Fruit fly (Drosophila melanogaster) whole organism, embryonic: Measurements from ENCODE around the gene CG43245.

Source experiments
- Awh ChIP-seq: fragments of 200-800 bp; sonication (Bioruptor generic); IDR thresholded peaks from 2 replicates; pipeline ENCODE4, ENCODE4 v1.3.6; 2022; ENCODE audit warnings: missing biosample characterization, missing genetic modification characterization
- C15 ChIP-seq: fragments of 200-800 bp; sonication (Bioruptor generic); IDR thresholded peaks from 3 replicates; pipeline ENCODE4 v1.3.6; 2022; ENCODE audit warnings: missing biosample characterization, missing genetic modification characterization
- CG10267 ChIP-seq: fragments of 200-800 bp; sonication (Bioruptor generic); optimal IDR thresholded peaks from 2 replicates; lab custom pipeline; 2018; ENCODE audit warnings: missing biosample characterization, mild to moderate bottlenecking, missing genetic modification characterization, moderate library complexity
- CG10321 ChIP-seq: fragments of 200-800 bp; sonication (Bioruptor generic); IDR thresholded peaks from 2 replicates; pipeline ENCODE4 v1.3.6; 2022; ENCODE audit warnings: missing biosample characterization, missing genetic modification characterization
- CG11247 ChIP-seq: fragments of 200-800 bp; sonication (Bioruptor generic); IDR thresholded peaks from 2 replicates; pipeline ENCODE4 v1.3.6; 2022; ENCODE audit warnings: missing biosample characterization, missing genetic modification characterization
- CG11696 ChIP-seq: fragments of 200-800 bp; sonication (Bioruptor generic); IDR thresholded peaks from 2 replicates; pipeline ENCODE4 v1.3.6; 2022; ENCODE audit warnings: missing biosample characterization, missing genetic modification characterization
- CG14710 ChIP-seq: fragments of 200-800 bp; sonication (Bioruptor generic); optimal IDR thresholded peaks from 3 replicates; lab custom pipeline; 2019; ENCODE audit warnings: missing biosample characterization, mild to moderate bottlenecking, missing genetic modification characterization, moderate library complexity
- CG15011 ChIP-seq: fragments of 200-800 bp; sonication (Bioruptor generic); optimal IDR thresholded peaks from 3 replicates; lab custom pipeline; 2018; ENCODE audit warnings: missing biosample characterization, mild to moderate bottlenecking, missing genetic modification characterization
- CG15269 ChIP-seq: fragments of 200-800 bp; sonication (Bioruptor generic); optimal IDR thresholded peaks from 2 replicates; lab custom pipeline; 2018; ENCODE audit warnings: missing biosample characterization, mild to moderate bottlenecking, missing genetic modification characterization, moderate library complexity
- CG1529 ChIP-seq: fragments of 200-800 bp; sonication (Bioruptor generic); optimal IDR thresholded peaks from 3 replicates; lab custom pipeline; 2018; ENCODE audit warnings: missing biosample characterization, missing genetic modification characterization
- CG15479 ChIP-seq: fragments of 200-800 bp; sonication (Bioruptor generic); optimal IDR thresholded peaks from 3 replicates; lab custom pipeline; 2019; ENCODE audit warnings: missing biosample characterization, mild to moderate bottlenecking, missing genetic modification characterization, moderate library complexity
- CG15601 ChIP-seq: fragments of 200-800 bp; sonication (Bioruptor generic); optimal IDR thresholded peaks from 3 replicates; lab custom pipeline; 2019; ENCODE audit warnings: missing biosample characterization, mild to moderate bottlenecking, missing genetic modification characterization, moderate library complexity
- CG17359 ChIP-seq: fragments of 200-800 bp; sonication (Bioruptor generic); optimal IDR thresholded peaks from 3 replicates; lab custom pipeline; 2018; ENCODE audit warnings: missing biosample characterization, mild to moderate bottlenecking, missing genetic modification characterization, moderate library complexity
- CG18011 ChIP-seq: fragments of 200-800 bp; sonication (Bioruptor generic); optimal IDR thresholded peaks from 2 replicates; lab custom pipeline; 2017; ENCODE audit warnings: missing biosample characterization, missing genetic modification characterization, mild to moderate bottlenecking, moderate library complexity, missing genotype
- CG18476 ChIP-seq: fragments of 200-800 bp; sonication (Bioruptor generic); optimal IDR thresholded peaks from 2 replicates; lab custom pipeline; 2016; ENCODE audit warnings: missing biosample characterization, mild to moderate bottlenecking, missing genetic modification characterization
- CG30020 ChIP-seq: fragments of 200-800 bp; optimal IDR thresholded peaks from 2 replicates; lab custom pipeline; 2019; ENCODE audit warnings: missing biosample characterization, mild to moderate bottlenecking, missing genetic modification characterization, moderate library complexity
- CG3065 ChIP-seq: fragments of 200-800 bp; sonication (Bioruptor generic); optimal IDR thresholded peaks from 2 replicates; lab custom pipeline; 2016; ENCODE audit warnings: missing biosample characterization, missing genetic modification characterization
- CG34422 ChIP-seq: fragments of 200-800 bp; sonication (Bioruptor generic); IDR thresholded peaks from 3 replicates; pipeline ENCODE4 v1.3.6; 2022; ENCODE audit warnings: missing biosample characterization, missing genetic modification characterization
- CG4282 ChIP-seq: fragments of 200-800 bp; sonication (Bioruptor generic); optimal IDR thresholded peaks from 2 replicates; lab custom pipeline; 2016; ENCODE audit warnings: missing biosample characterization, missing genetic modification characterization
- CG4424 ChIP-seq: fragments of 200-800 bp; sonication (Bioruptor generic); optimal IDR thresholded peaks from 3 replicates; lab custom pipeline; 2016; ENCODE audit warnings: missing biosample characterization, missing genetic modification characterization
- CG5180 ChIP-seq: fragments of 200-800 bp; sonication (Bioruptor generic); optimal IDR thresholded peaks from 3 replicates; lab custom pipeline; 2017; ENCODE audit warnings: missing biosample characterization, missing genetic modification characterization, mild to moderate bottlenecking, moderate library complexity, missing genetic modification reagents
- CG7372 ChIP-seq: fragments of 200-800 bp; sonication (Bioruptor generic); IDR thresholded peaks from 2 replicates; pipeline ENCODE4 v1.3.6; 2022; ENCODE audit warnings: missing biosample characterization, missing genetic modification characterization
- CG7839 ChIP-seq: fragments of 200-800 bp; sonication (Bioruptor generic); optimal IDR thresholded peaks from 3 replicates; lab custom pipeline; 2018; ENCODE audit warnings: missing biosample characterization, mild to moderate bottlenecking, missing genetic modification characterization, moderate library complexity
- CG7987 ChIP-seq: fragments of 200-800 bp; sonication (Bioruptor generic); optimal IDR thresholded peaks from 2 replicates; lab custom pipeline; 2018; ENCODE audit warnings: missing biosample characterization, mild to moderate bottlenecking, missing genetic modification characterization, moderate library complexity
- CG8281 ChIP-seq: fragments of 200-800 bp; sonication (Bioruptor generic); optimal IDR thresholded peaks from 2 replicates; lab custom pipeline; 2018; ENCODE audit warnings: missing biosample characterization, mild to moderate bottlenecking, missing genetic modification characterization, moderate library complexity
- CG8290 ChIP-seq, 3 experiments: fragments of 200-800 bp; sonication (Bioruptor generic); optimal IDR thresholded peaks; 2 replicates each; lab custom pipeline; 2016 to 2019; ENCODE audit warnings: missing biosample characterization in 3 of 3, missing genetic modification characterization in 3 of 3, mild to moderate bottlenecking in 2 of 3, moderate library complexity in 1 of 3
- CG8359 ChIP-seq: fragments of 200-800 bp; sonication (Bioruptor generic); optimal IDR thresholded peaks from 2 replicates; lab custom pipeline; 2017; ENCODE audit warnings: missing biosample characterization, mild to moderate bottlenecking, missing genetic modification characterization, borderline replicate concordance
- CG9609 ChIP-seq: fragments of 200-800 bp; sonication (Bioruptor generic); optimal IDR thresholded peaks from 3 replicates; lab custom pipeline; 2016; ENCODE audit warnings: missing biosample characterization, missing genetic modification characterization
- CG9932 ChIP-seq: fragments of 200-800 bp; sonication (Bioruptor generic); IDR thresholded peaks from 2 replicates; pipeline ENCODE4 v1.3.6; 2022; ENCODE audit warnings: missing biosample characterization, missing genetic modification characterization
- Dad ChIP-seq: fragments of 200-800 bp; sonication (Bioruptor generic); optimal IDR thresholded peaks from 3 replicates; lab custom pipeline; 2016; ENCODE audit warnings: missing biosample characterization, missing genetic modification characterization
- Dek ChIP-seq: fragments of 200-800 bp; sonication (Bioruptor generic); optimal IDR thresholded peaks from 3 replicates; lab custom pipeline; 2019; ENCODE audit warnings: missing biosample characterization, mild to moderate bottlenecking, missing genetic modification characterization, moderate library complexity
- Dll ChIP-seq: fragments of 200-800 bp; sonication (Bioruptor generic); IDR thresholded peaks from 4 replicates; pipeline ENCODE4 v1.3.6; 2022; ENCODE audit warnings: missing biosample characterization, missing genetic modification characterization; ENCODE audit not compliant: partially characterized antibody
- ERR ChIP-seq: fragments of 200-800 bp; sonication (Bioruptor generic); optimal IDR thresholded peaks from 2 replicates; lab custom pipeline; 2016; ENCODE audit warnings: missing biosample characterization, missing genetic modification characterization
- Gsc ChIP-seq: fragments of 200-800 bp; sonication (Bioruptor generic); IDR thresholded peaks from 2 replicates; pipeline ENCODE4 v1.3.6; 2022; ENCODE audit warnings: missing biosample characterization, missing genetic modification characterization
- HLH54F ChIP-seq: fragments of 200-800 bp; sonication (Bioruptor generic); optimal IDR thresholded peaks from 3 replicates; lab custom pipeline; 2016; ENCODE audit warnings: missing biosample characterization, missing genetic modification characterization
- Hr3 ChIP-seq: fragments of 200-800 bp; sonication (Bioruptor generic); optimal IDR thresholded peaks from 3 replicates; lab custom pipeline; 2016; ENCODE audit warnings: missing biosample characterization, missing genetic modification characterization
- Scr ChIP-seq: fragments of 200-800 bp; sonication (Bioruptor generic); IDR thresholded peaks from 2 replicates; pipeline ENCODE4 v1.3.6; 2022; ENCODE audit warnings: missing biosample characterization, missing genetic modification characterization; ENCODE audit not compliant: partially characterized antibody
- Sox102F ChIP-seq: fragments of 200-800 bp; sonication (Bioruptor generic); optimal IDR thresholded peaks from 2 replicates; lab custom pipeline; 2018; ENCODE audit warnings: missing biosample characterization, mild to moderate bottlenecking, missing genetic modification characterization, moderate library complexity
- ap ChIP-seq: fragments of 200-800 bp; sonication (Bioruptor generic); IDR thresholded peaks from 2 replicates; pipeline ENCODE4 v1.3.6; 2022; ENCODE audit warnings: missing biosample characterization, missing genetic modification characterization
- ash1 ChIP-seq: fragments of 200-800 bp; sonication (Bioruptor generic); optimal IDR thresholded peaks from 2 replicates; lab custom pipeline; 2018; ENCODE audit warnings: missing biosample characterization, mild to moderate bottlenecking, missing genetic modification characterization
- caup ChIP-seq: fragments of 200-800 bp; sonication (Bioruptor generic); optimal IDR thresholded peaks from 3 replicates; lab custom pipeline; 2017; ENCODE audit warnings: missing biosample characterization, mild to moderate bottlenecking, missing genetic modification characterization, moderate library complexity; ENCODE audit not compliant: severe bottlenecking
- crol ChIP-seq: fragments of 200-800 bp; sonication (Bioruptor generic); IDR thresholded peaks from 2 replicates; pipeline ENCODE4 v1.3.6; 2022; ENCODE audit warnings: missing biosample characterization, missing genetic modification characterization
- dysf ChIP-seq: fragments of 200-800 bp; sonication (Bioruptor generic); IDR thresholded peaks from 3 replicates; pipeline ENCODE4 v1.3.6; 2022; ENCODE audit warnings: missing biosample characterization, missing genetic modification characterization
- ind ChIP-seq: fragments of 200-800 bp; sonication (Bioruptor generic); optimal IDR thresholded peaks from 3 replicates; lab custom pipeline; 2016; ENCODE audit warnings: missing biosample characterization, missing genetic modification characterization
- p53 ChIP-seq: fragments of 200-800 bp; sonication (Bioruptor generic); optimal IDR thresholded peaks from 2 replicates; lab custom pipeline; 2016; ENCODE audit warnings: missing biosample characterization, missing genetic modification characterization
- salm ChIP-seq: fragments of 200-800 bp; sonication (Bioruptor generic); optimal IDR thresholded peaks from 2 replicates; lab custom pipeline; 2018; ENCODE audit warnings: missing biosample characterization, mild to moderate bottlenecking, missing genetic modification characterization
- stwl ChIP-seq: fragments of 200-800 bp; sonication (Bioruptor generic); optimal IDR thresholded peaks from 3 replicates; lab custom pipeline; 2018; ENCODE audit warnings: missing biosample characterization, mild to moderate bottlenecking, missing genetic modification characterization, moderate library complexity
- tx ChIP-seq: fragments of 200-800 bp; sonication (Bioruptor generic); optimal IDR thresholded peaks from 2 replicates; lab custom pipeline; 2016; ENCODE audit warnings: missing biosample characterization, missing genetic modification characterization
- vvl ChIP-seq: fragments of 200-800 bp; sonication (Bioruptor generic); IDR thresholded peaks from 2 replicates; pipeline ENCODE4 v1.3.6; 2022; ENCODE audit warnings: missing biosample characterization, missing genetic modification characterization

The CG43245 gene

DNA sequence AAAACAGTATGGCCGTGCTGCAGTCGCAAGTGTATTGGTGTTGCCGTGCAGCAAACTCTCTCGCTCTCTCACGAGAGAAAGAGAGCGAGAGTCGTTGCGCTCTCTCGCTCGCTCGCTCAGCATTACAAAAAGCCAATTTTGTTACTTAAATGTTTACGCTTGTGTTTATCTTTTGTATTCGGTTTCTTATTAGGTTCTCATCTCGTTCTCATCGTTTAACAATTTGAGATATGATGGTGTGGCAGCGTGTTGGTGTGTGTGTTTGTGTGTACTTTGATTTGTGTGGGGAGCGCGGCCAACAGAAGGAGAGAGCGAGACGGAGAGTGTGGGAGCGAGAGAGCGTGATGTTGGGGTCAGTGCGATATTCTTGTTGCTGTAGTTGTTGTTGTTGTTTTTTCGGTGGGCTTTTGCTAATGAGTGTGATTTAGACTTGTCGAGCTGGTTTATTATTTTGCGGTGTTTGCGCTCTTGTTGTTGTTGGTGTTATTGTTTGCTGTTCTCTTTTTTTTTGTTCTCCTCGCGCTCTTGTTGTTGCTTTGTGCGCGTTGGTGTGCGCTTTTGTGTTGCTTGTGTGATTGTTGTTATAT is 34.5 kb upstream of the CG43245 start (continued):
- TF ChIP-seq Gsc (GFP tag; lab: Robert Waterston, UW) (no peak), CG8290 (GFP tag; optimal IDR thresholded peaks at IDR 0.05; lab: Kevin White, UChicago) (no peak), CG8290 (tag; optimal IDR thresholded peaks at IDR 0.05; lab: Kevin White, UChicago) (peak; percentile 35 to 56), ap (GFP tag; lab: Robert Waterston, UW) (no peak), CG11247 (GFP tag; lab: Robert Waterston, UW) (no peak), ERR (GFP tag; lab: Kevin White, UChicago) (peak; percentile 9), salm (peak; percentile 60), CG15601 (tag; lab: Kevin White, UChicago) (peak; percentile 47), CG11696 (GFP tag; lab: Robert Waterston, UW) (no peak), CG8281 (tag; lab: Kevin White, UChicago) (peak; percentile 58), tx (GFP tag; lab: Kevin White, UChicago) (no peak), Dek (no peak), ind (GFP tag; lab: Kevin White, UChicago) (no peak), Sox102F (GFP tag; lab: Kevin White, UChicago) (no peak), CG7372 (GFP tag; lab: Robert Waterston, UW) (no peak), CG15269 (tag; lab: Kevin White, UChicago) (peak; percentile 34), caup (GFP tag; lab: Kevin White, UChicago) (peak; percentile 30), CG14710 (tag; lab: Kevin White, UChicago) (peak; percentile 12), CG9932 (GFP tag; lab: Robert Waterston, UW) (no peak), crol (GFP tag; lab: Robert Waterston, UW) (peak; percentile 58), CG7987 (GFP tag; lab: Kevin White, UChicago) (peak; percentile 71), CG4424 (GFP tag; lab: Kevin White, UChicago) (peak; percentile 100), ash1 (GFP tag; lab: Kevin White, UChicago) (no peak), CG15479 (GFP tag; lab: Kevin White, UChicago) (peak; percentile 29), Scr (GFP tag; lab: Robert Waterston, UW) (0 out of 2 replicates have a peak, but pooled peaks have one; percentile 26), CG9609 (GFP tag; lab: Kevin White, UChicago) (no peak), CG15011 (GFP tag; lab: Kevin White, UChicago) (peak; percentile 18), C15 (GFP tag; lab: Robert Waterston, UW) (no peak), Hr3 (no peak), CG10321 (GFP tag; lab: Robert Waterston, UW) (0 out of 2 replicates have a peak, but pooled peaks have one; percentile 5), CG7839 (tag; lab: Kevin White, UChicago) (no peak), CG3065 (GFP tag; lab: Kevin White, UChicago) (no peak), p53 (GFP tag; lab: Kevin White, UChicago) (no peak), Awh (GFP tag; lab: Robert Waterston, UW) (0 out of 2 replicates have a peak, but pooled peaks have one; percentile 26), dysf (no peak; the same call in 2 of the 3 replicates), Dad (GFP tag; lab: Kevin White, UChicago) (no peak), vvl (GFP tag; lab: Robert Waterston, UW) (no peak), CG17359 (peak; percentile 10), stwl (tag; lab: Kevin White, UChicago) (peak; percentile 0), CG18476 (GFP tag; lab: Kevin White, UChicago) (no peak), CG1529 (GFP tag; lab: Kevin White, UChicago) (peak; percentile 2), CG4282 (GFP tag; lab: Kevin White, UChicago) (no peak), HLH54F (no peak), Dll (0 out of 4 replicates have a peak, but pooled peaks have one; percentile 25), CG18011 (GFP tag; lab: Kevin White, UChicago) (no peak), CG8359 (GFP tag; lab: Kevin White, UChicago) (peak; percentile 30), CG5180 (peak; percentile 96), CG30020 (tag; lab: Kevin White, UChicago) (no peak), CG34422 (GFP tag; lab: Robert Waterston, UW) (no peak), CG10267 (tag; lab: Kevin White, UChicago) (no peak)
